Fruit fly (Drosophila melanogaster): ENCODE results near the gene axed.

Gene axed

dm6 chr3L:6605925-6606324 lies 3.2 kb upstream of the axed start, which contains the start of gene zpg (continued):
- no peak for TF ChIP-seq crc (GFP tag; optimal IDR thresholded peaks at IDR 0.05)
- no peak for TF ChIP-seq CG8924 (tag; optimal IDR thresholded peaks at IDR 0.05)
- TF ChIP-seq hb (GFP tag; IDR thresholded peaks at IDR 0.05; ENCODE audit: partially characterized antibody) = peak; percentile 16; the same call in 1 of the 3 replicates
- no peak for TF ChIP-seq C15 (GFP tag; IDR thresholded peaks at IDR 0.05)
- TF ChIP-seq YL-1 (GFP tag; optimal IDR thresholded peaks at IDR 0.05) = peak; percentile 71
- TF ChIP-seq knrl (GFP tag; IDR thresholded peaks at IDR 0.05; ENCODE audit: partially characterized antibody) = peak; percentile 69
- peak; percentile 99 for TF ChIP-seq CG18011 (GFP tag; optimal IDR thresholded peaks at IDR 0.05)
- peak; percentile 58; the same call in 1 of the 2 replicates for TF ChIP-seq vvl (GFP tag; IDR thresholded peaks at IDR 0.05)
- no peak for TF ChIP-seq ken (GFP tag; IDR thresholded peaks at IDR 0.05)
- peak; percentile 98 for TF ChIP-seq CG9437 (GFP tag; optimal IDR thresholded peaks at IDR 0.05)
- no peak for TF ChIP-seq NC2α (GFP tag; optimal IDR thresholded peaks at IDR 0.05)
- peak; percentile 35 for TF ChIP-seq mam (GFP tag; optimal IDR thresholded peaks at IDR 0.05)
- TF ChIP-seq nerfin-2 (GFP tag; IDR thresholded peaks at IDR 0.05; ENCODE audit: partially characterized antibody) = no peak
- TF ChIP-seq CG11085 (GFP tag; IDR thresholded peaks at IDR 0.05) = no peak
- TF ChIP-seq CG9727 (GFP tag; optimal IDR thresholded peaks at IDR 0.05) = peak; percentile 4
- no peak for TF ChIP-seq grau (tag; optimal IDR thresholded peaks at IDR 0.05)
- no peak for TF ChIP-seq bsh (GFP tag; optimal IDR thresholded peaks at IDR 0.05)
- no peak for TF ChIP-seq Xrp1 (GFP tag; IDR thresholded peaks at IDR 0.05)
- TF ChIP-seq otp (GFP tag; IDR thresholded peaks at IDR 0.05) = no peak
- no peak for TF ChIP-seq CG16815 (GFP tag; optimal IDR thresholded peaks at IDR 0.05)
- no peak for TF ChIP-seq CG10209 (GFP tag; optimal IDR thresholded peaks at IDR 0.05)
- no peak for TF ChIP-seq CG17802 (tag; optimal IDR thresholded peaks at IDR 0.05)
- no peak for TF ChIP-seq CG30020 (tag; optimal IDR thresholded peaks at IDR 0.05)
- TF ChIP-seq CG15269 (tag; optimal IDR thresholded peaks at IDR 0.05) = no peak
- TF ChIP-seq TFAM (GFP tag; optimal IDR thresholded peaks at IDR 0.05) = no peak
- peak; percentile 97 for TF ChIP-seq MBD-R2 (GFP tag; IDR thresholded peaks at IDR 0.05)
- TF ChIP-seq CG6272 (GFP tag; IDR thresholded peaks at IDR 0.05) = peak; percentile 25; the same call in 1 of the 2 replicates
- no peak for TF ChIP-seq CG4328 (GFP tag; optimal IDR thresholded peaks at IDR 0.05)
- TF ChIP-seq CG17361 (GFP tag; IDR thresholded peaks at IDR 0.05) = no peak
- TF ChIP-seq CG4404 (GFP tag; IDR thresholded peaks at IDR 0.05) = no peak
- TF ChIP-seq CG17186 (GFP tag; optimal IDR thresholded peaks at IDR 0.05) = peak; percentile 39
- TF ChIP-seq sima (GFP tag; optimal IDR thresholded peaks at IDR 0.05) = no peak
- TF ChIP-seq Lpt (GFP tag; optimal IDR thresholded peaks at IDR 0.05) = no peak
- TF ChIP-seq CG10431 (GFP tag; optimal IDR thresholded peaks at IDR 0.05) = no peak
- TF ChIP-seq CG10267 (tag; optimal IDR thresholded peaks at IDR 0.05) = no peak
- TF ChIP-seq CrebB (tag; optimal IDR thresholded peaks at IDR 0.05) = no peak
- no peak for TF ChIP-seq CG7928 (GFP tag; optimal IDR thresholded peaks at IDR 0.05)
- TF ChIP-seq org-1 (GFP tag; optimal IDR thresholded peaks at IDR 0.05) = no peak
- TF ChIP-seq repo (GFP tag; optimal IDR thresholded peaks at IDR 0.05) = no peak
- TF ChIP-seq Dek (tag; optimal IDR thresholded peaks at IDR 0.05) = no peak
- no peak for TF ChIP-seq CG32772 (GFP tag; IDR thresholded peaks at IDR 0.05)
- TF ChIP-seq exex (tag; optimal IDR thresholded peaks at IDR 0.05) = no peak
- TF ChIP-seq Opbp (GFP tag; IDR thresholded peaks at IDR 0.05; ENCODE audit: partially characterized antibody) = peak; percentile 51; the same call in 2 of the 3 replicates
- TF ChIP-seq btn (GFP tag; optimal IDR thresholded peaks at IDR 0.05) = no peak
- peak; percentile 48; the same call in 1 of the 2 replicates for TF ChIP-seq Scr (GFP tag; IDR thresholded peaks at IDR 0.05; ENCODE audit: partially characterized antibody)
- peak; percentile 85 for TF ChIP-seq Max (GFP tag; optimal IDR thresholded peaks at IDR 0.05)
- TF ChIP-seq Sin3A (optimal IDR thresholded peaks at IDR 0.05) = peak; percentile 87
- TF ChIP-seq Awh (GFP tag; IDR thresholded peaks at IDR 0.05) = no peak
- TF ChIP-seq Kr (GFP tag; optimal IDR thresholded peaks at IDR 0.05) = no peak
- TF ChIP-seq Camta (GFP tag; optimal IDR thresholded peaks at IDR 0.05) = no peak
- no peak for TF ChIP-seq CG11695 (GFP tag; IDR thresholded peaks at IDR 0.05)
- peak; percentile 35; the same call in 1 of the 2 replicates for TF ChIP-seq Dref (GFP tag; IDR thresholded peaks at IDR 0.05)

Measured in whole organism, embryonic.